In genomic region chrX:15363649-15364048, dm6 we compare ENCODE assay signal across 1 fruit fly cellular context.
A peak's percentile ranks its signal among the peaks of the same experiment; 100 is the strongest.
TF ChIP-seq lines count a peak whose summit lies in the region.

No protein-coding gene starts in this region.

TF ChIP-seq in whole organism, embryonic, 481 proteins besides CTCF, POLR2A, EP300 and RAD21 (continued from another document):
- TF ChIP-seq phol (tag; optimal IDR thresholded peaks at IDR 0.05; lab: Kevin White, UChicago) (peak; percentile 47), D (optimal IDR thresholded peaks at IDR 0.05; lab: Kevin White, UChicago) (no peak), D (GFP tag; optimal IDR thresholded peaks at IDR 0.05; lab: Kevin White, UChicago) (peak; percentile 22), Gug (GFP tag; IDR thresholded peaks at IDR 0.05; lab: Robert Waterston, UW) (no peak), ssp (GFP tag; IDR thresholded peaks at IDR 0.05; lab: Robert Waterston, UW) (no peak), CG14710 (tag; optimal IDR thresholded peaks at IDR 0.05; lab: Kevin White, UChicago) (peak; percentile 31), CG8924 (tag; optimal IDR thresholded peaks at IDR 0.05; lab: Kevin White, UChicago) (peak; percentile 8), CG1233 (GFP tag; optimal IDR thresholded peaks at IDR 0.05; lab: Kevin White, UChicago) (no peak), CG18262 (tag; optimal IDR thresholded peaks at IDR 0.05; lab: Kevin White, UChicago) (peak; percentile 53), CG31441 (GFP tag; IDR thresholded peaks at IDR 0.05; lab: Robert Waterston, UW) (0 out of 2 replicates have a peak, but pooled peaks have one; percentile 12), CG11560 (tag; IDR thresholded peaks at IDR 0.05; lab: Robert Waterston, UW) (no peak), row (GFP tag; IDR thresholded peaks at IDR 0.05; lab: Robert Waterston, UW) (0 out of 3 replicates have a peak, but pooled peaks have one; percentile 21), CG30403 (GFP tag; optimal IDR thresholded peaks at IDR 0.05; lab: Kevin White, UChicago) (peak; percentile 3), dmrt99B (tag; optimal IDR thresholded peaks at IDR 0.05; lab: Kevin White, UChicago) (peak; percentile 41), BEAF-32 (GFP tag; optimal IDR thresholded peaks at IDR 0.05; lab: Kevin White, UChicago) (no peak), CG4820 (GFP tag; optimal IDR thresholded peaks at IDR 0.05; lab: Kevin White, UChicago) (peak; percentile 4), slbo (GFP tag; IDR thresholded peaks at IDR 0.05; lab: Robert Waterston, UW) (peak; percentile 17; the same call in 1 of the 2 replicates), nmo (GFP tag; optimal IDR thresholded peaks at IDR 0.05; lab: Kevin White, UChicago) (peak; percentile 48), CG13123 (GFP tag; optimal IDR thresholded peaks at IDR 0.05; lab: Kevin White, UChicago) (no peak), CG4854 (GFP tag; optimal IDR thresholded peaks at IDR 0.05; lab: Kevin White, UChicago) (no peak), Stat92E (GFP tag; optimal IDR thresholded peaks at IDR 0.05; lab: Kevin White, UChicago) (no peak), sob (GFP tag; IDR thresholded peaks at IDR 0.05; lab: Robert Waterston, UW) (no peak), lab (GFP tag; optimal IDR thresholded peaks at IDR 0.05; lab: Kevin White, UChicago) (peak; percentile 5), CG12659 (GFP tag; optimal IDR thresholded peaks at IDR 0.05; lab: Kevin White, UChicago) (peak; percentile 6), tll (GFP tag; optimal IDR thresholded peaks at IDR 0.05; lab: Kevin White, UChicago) (no peak), fd96Cb (tag; optimal IDR thresholded peaks at IDR 0.05; lab: Kevin White, UChicago) (peak; percentile 27), CG7372 (GFP tag; IDR thresholded peaks at IDR 0.05; lab: Robert Waterston, UW) (no peak), CG11456 (GFP tag; IDR thresholded peaks at IDR 0.05; lab: Robert Waterston, UW) (no peak), CG7556 (GFP tag; optimal IDR thresholded peaks at IDR 0.05; lab: Kevin White, UChicago) (peak; percentile 45), lola (GFP tag; optimal IDR thresholded peaks at IDR 0.05; lab: Kevin White, UChicago) (peak in 1 of 3 experiments; percentile 46), CG16813 (GFP tag; IDR thresholded peaks at IDR 0.05; lab: Robert Waterston, UW; ENCODE audit: partially characterized antibody) (no peak), CG17361 (GFP tag; IDR thresholded peaks at IDR 0.05; lab: Robert Waterston, UW) (peak; percentile 67), CG8388 (GFP tag; optimal IDR thresholded peaks at IDR 0.05; lab: Kevin White, UChicago) (peak; percentile 12), Ets65A (GFP tag; lab: Kevin White, UChicago) (peak; percentile 14), grau (tag; optimal IDR thresholded peaks at IDR 0.05; lab: Kevin White, UChicago) (peak; percentile 26), ems (GFP tag; optimal IDR thresholded peaks at IDR 0.05; lab: Kevin White, UChicago) (no peak), CG17829 (tag; optimal IDR thresholded peaks at IDR 0.05; lab: Kevin White, UChicago) (peak; percentile 16), Blimp-1 (GFP tag; optimal IDR thresholded peaks at IDR 0.05; lab: Kevin White, UChicago) (peak; percentile 37), NfI (GFP tag; optimal IDR thresholded peaks at IDR 0.05; lab: Kevin White, UChicago) (no peak), CG7839 (tag; optimal IDR thresholded peaks at IDR 0.05; lab: Kevin White, UChicago) (peak; percentile 10), crp (GFP tag; optimal IDR thresholded peaks at IDR 0.05; lab: Kevin White, UChicago) (no peak), CG9727 (GFP tag; optimal IDR thresholded peaks at IDR 0.05; lab: Kevin White, UChicago) (peak; percentile 18), Hr3 (GFP tag; optimal IDR thresholded peaks at IDR 0.05; lab: Kevin White, UChicago) (peak; percentile 3), bsh (GFP tag; optimal IDR thresholded peaks at IDR 0.05; lab: Kevin White, UChicago) (peak in 1 of 2 experiments; percentile 8), CG9215 (GFP tag; IDR thresholded peaks at IDR 0.05; lab: Robert Waterston, UW) (no peak), CoRest (tag; optimal IDR thresholded peaks at IDR 0.05; lab: Kevin White, UChicago) (peak; percentile 38), stwl (tag; optimal IDR thresholded peaks at IDR 0.05; lab: Kevin White, UChicago) (no peak), CG13424 (tag; optimal IDR thresholded peaks at IDR 0.05; lab: Kevin White, UChicago) (peak; percentile 33)
